Worm (Caenorhabditis elegans) whole organism, young adult: ENCODE results near the gene C05C10.7.

Experiments used
- B0035.1 ChIP-seq: sonication (generic microtip); optimal IDR thresholded peaks from 2 replicates; lab custom pipeline; 2016; ENCODE audit warnings: missing genetic modification characterization, mild to moderate bottlenecking, missing compliant biosample characterization, missing genotype, missing genetic modification reagents
- C17E4.6 ChIP-seq: fragments of 200-800 bp; sonication (Bioruptor generic); IDR thresholded peaks from 2 replicates; pipeline ENCODE4 v1.3.6; 2022; ENCODE audit warnings: missing genetic modification reagents, missing genetic modification characterization, missing compliant biosample characterization
- F10E7.11 ChIP-seq: sonication (generic microtip); optimal IDR thresholded peaks from 2 replicates; lab custom pipeline; 2017; ENCODE audit warnings: mild to moderate bottlenecking, missing genetic modification characterization, moderate library complexity, missing compliant biosample characterization
- F52B5.7 ChIP-seq: sonication (generic microtip); optimal IDR thresholded peaks from 2 replicates; lab custom pipeline; 2016; ENCODE audit warnings: mild to moderate bottlenecking, missing genetic modification characterization, missing compliant biosample characterization
- T26A5.8 ChIP-seq: sonication (generic microtip); optimal IDR thresholded peaks from 2 replicates; lab custom pipeline; 2016; ENCODE audit warnings: missing genetic modification characterization, missing compliant biosample characterization
- Y56A3A.18 ChIP-seq: fragments of 200-800 bp; sonication (Bioruptor generic); IDR thresholded peaks from 2 replicates; pipeline ENCODE4 v1.3.6; 2022; ENCODE audit warnings: missing genetic modification reagents, missing genetic modification characterization, missing compliant biosample characterization
- athp-1 ChIP-seq: sonication (generic microtip); optimal IDR thresholded peaks from 2 replicates; lab custom pipeline; 2017; ENCODE audit warnings: mild to moderate bottlenecking, missing genetic modification characterization, missing compliant biosample characterization
- attf-3 ChIP-seq: fragments of 200-800 bp; sonication (Bioruptor generic); conservative IDR thresholded peaks from 2 replicates; pipeline ENCODE4 v1.3.6; 2022; ENCODE audit warnings: missing genetic modification reagents, missing genetic modification characterization, missing compliant biosample characterization
- attf-5 ChIP-seq: fragments of 200-800 bp; sonication (Bioruptor generic); optimal IDR thresholded peaks from 2 replicates; lab custom pipeline; 2018; ENCODE audit warnings: mild to moderate bottlenecking, missing genetic modification characterization, missing compliant biosample characterization
- attf-6 ChIP-seq: fragments of 200-800 bp; sonication (Bioruptor generic); IDR thresholded peaks from 2 replicates; pipeline ENCODE4 v1.3.6; 2022; ENCODE audit warnings: missing genetic modification reagents, missing genetic modification characterization, missing compliant biosample characterization
- bed-2 ChIP-seq: fragments of 200-800 bp; sonication (Bioruptor generic); IDR thresholded peaks from 2 replicates; pipeline ENCODE4 v1.3.6; 2022; ENCODE audit warnings: missing genetic modification reagents, missing genetic modification characterization, missing compliant biosample characterization
- cebp-1 ChIP-seq, 2 experiments: fragments of 200-800 bp in 1 of 2; sonication (Bioruptor generic) in 1 of 2; sonication (generic microtip) in 1 of 2; IDR thresholded peaks in 1 of 2; optimal IDR thresholded peaks in 1 of 2; 2 replicates each; pipeline versions ENCODE4 v1.3.6 to Lab custom; 2017 to 2022; ENCODE audit warnings: missing compliant biosample characterization in 2 of 2, missing genetic modification characterization in 2 of 2, mild to moderate bottlenecking in 1 of 2, missing genetic modification reagents in 1 of 2, moderate library complexity in 1 of 2
- ceh-100 ChIP-seq: fragments of 200-800 bp; sonication (Bioruptor generic); IDR thresholded peaks from 2 replicates; pipeline ENCODE4 v1.3.6; 2022; ENCODE audit warnings: missing genetic modification reagents, missing genetic modification characterization, missing compliant biosample characterization
- ceh-27 ChIP-seq: fragments of 200-800 bp; sonication (Bioruptor generic); optimal IDR thresholded peaks from 2 replicates; lab custom pipeline; 2018; ENCODE audit warnings: mild to moderate bottlenecking, missing genetic modification characterization, moderate library complexity, missing compliant biosample characterization
- ceh-58 ChIP-seq: fragments of 200-800 bp; sonication (Bioruptor generic); IDR thresholded peaks from 2 replicates; pipeline ENCODE4 v1.3.6; 2022; ENCODE audit warnings: missing genetic modification characterization, missing compliant biosample characterization
- ceh-91 ChIP-seq: fragments of 200-800 bp; sonication (Bioruptor generic); IDR thresholded peaks from 2 replicates; pipeline ENCODE4 v1.3.6; 2022; ENCODE audit warnings: missing genetic modification reagents, missing genetic modification characterization, missing compliant biosample characterization
- die-1 ChIP-seq: sonication (generic microtip); optimal IDR thresholded peaks from 2 replicates; lab custom pipeline; 2016; ENCODE audit warnings: missing genotype, mild to moderate bottlenecking, missing genetic modification characterization, missing compliant biosample characterization
- dox-1 ChIP-seq: fragments of 200-800 bp; sonication (Bioruptor generic); IDR thresholded peaks from 2 replicates; pipeline ENCODE4 v1.3.6; 2022; ENCODE audit warnings: missing genetic modification reagents, missing genetic modification characterization, missing compliant biosample characterization
- dpff-1 ChIP-seq: sonication (generic microtip); optimal IDR thresholded peaks from 2 replicates; lab custom pipeline; 2017; ENCODE audit warnings: mild to moderate bottlenecking, missing genetic modification characterization, missing compliant biosample characterization
- efl-1 ChIP-seq: fragments of 150-350 bp; optimal IDR thresholded peaks from 2 replicates; lab custom pipeline; 2014; ENCODE audit warnings: missing biosample characterization, missing genetic modification reagents, missing genetic modification characterization
- egl-44 ChIP-seq: fragments of 200-800 bp; sonication (Bioruptor generic); IDR thresholded peaks from 2 replicates; pipeline ENCODE4 v1.3.6; 2022; ENCODE audit warnings: missing genetic modification reagents, missing genetic modification characterization, missing compliant biosample characterization
- ets-4 ChIP-seq: fragments of 200-800 bp; sonication (Bioruptor generic); optimal IDR thresholded peaks from 2 replicates; lab custom pipeline; 2018; ENCODE audit warnings: mild to moderate bottlenecking, missing genetic modification characterization, missing compliant biosample characterization
- gei-17 ChIP-seq: fragments of 200-800 bp; sonication (Bioruptor generic); optimal IDR thresholded peaks from 2 replicates; lab custom pipeline; 2018; ENCODE audit warnings: mild to moderate bottlenecking, missing genetic modification characterization, missing compliant biosample characterization
- hmg-20 ChIP-seq: fragments of 200-800 bp; sonication (Bioruptor generic); IDR thresholded peaks from 2 replicates; pipeline ENCODE4 v1.3.6; 2022; ENCODE audit warnings: missing genetic modification reagents, missing genetic modification characterization, missing compliant biosample characterization
- hrde-1 ChIP-seq: sonication (generic microtip); optimal IDR thresholded peaks from 2 replicates; lab custom pipeline; 2016; ENCODE audit warnings: missing genetic modification characterization, mild to moderate bottlenecking, missing compliant biosample characterization, moderate library complexity, missing genotype, missing genetic modification reagents, borderline replicate concordance
- hsf-1 ChIP-seq: fragments of 200-800 bp; sonication (Bioruptor generic); IDR thresholded peaks from 2 replicates; pipeline ENCODE4 v1.3.6; 2022; ENCODE audit warnings: missing genetic modification reagents, missing genetic modification characterization, missing compliant biosample characterization
- let-526 ChIP-seq: fragments of 200-800 bp; sonication (Bioruptor generic); IDR thresholded peaks from 2 replicates; pipeline ENCODE4 v1.3.6; 2022; ENCODE audit warnings: missing genetic modification reagents, missing genetic modification characterization, missing compliant biosample characterization
- lin-26 ChIP-seq: fragments of 200-800 bp; sonication (Bioruptor generic); IDR thresholded peaks from 2 replicates; pipeline ENCODE4 v1.3.6; 2022; ENCODE audit warnings: missing genetic modification reagents, missing genetic modification characterization, missing compliant biosample characterization
- lin-35 ChIP-seq, 3 experiments: fragments of 150-350 bp in 2 of 3; sonication (generic microtip) in 1 of 3; optimal IDR thresholded peaks; 2 replicates each; lab custom pipeline; 2014 to 2018; ENCODE audit warnings: missing biosample characterization in 3 of 3, missing genetic modification characterization in 3 of 3, missing genetic modification reagents in 3 of 3
- lir-1 ChIP-seq: fragments of 200-800 bp; sonication (Bioruptor generic); conservative IDR thresholded peaks from 2 replicates; pipeline ENCODE4 v1.3.6; 2022; ENCODE audit warnings: missing genetic modification reagents, missing genetic modification characterization, missing compliant biosample characterization
- nfya-1 ChIP-seq: sonication (generic microtip); optimal IDR thresholded peaks from 2 replicates; lab custom pipeline; 2017; ENCODE audit warnings: antibody characterized with exemption, missing compliant biosample characterization, missing genetic modification characterization, borderline replicate concordance; ENCODE audit not compliant: insufficient read depth
- nfyb-1 ChIP-seq: fragments of 200-800 bp; sonication (Bioruptor generic); IDR thresholded peaks from 2 replicates; pipeline ENCODE4 v1.3.6; 2022; ENCODE audit warnings: missing genetic modification reagents, missing genetic modification characterization, missing compliant biosample characterization
- nhr-27 ChIP-seq: fragments of 200-800 bp; sonication (Bioruptor generic); optimal IDR thresholded peaks from 2 replicates; lab custom pipeline; 2018; ENCODE audit warnings: mild to moderate bottlenecking, missing genetic modification characterization, moderate library complexity, missing compliant biosample characterization
- nhr-80 ChIP-seq: sonication (generic microtip); optimal IDR thresholded peaks from 2 replicates; lab custom pipeline; 2016; ENCODE audit warnings: missing genetic modification characterization, missing compliant biosample characterization
- nhr-90 ChIP-seq: sonication (generic microtip); optimal IDR thresholded peaks from 2 replicates; lab custom pipeline; 2016; ENCODE audit warnings: missing genotype, mild to moderate bottlenecking, missing genetic modification characterization, missing compliant biosample characterization
- rec-8 ChIP-seq, 2 experiments: sonication (generic microtip); optimal IDR thresholded peaks; 2 replicates each; lab custom pipeline; 2016; ENCODE audit warnings: mild to moderate bottlenecking in 2 of 2, missing genetic modification characterization in 2 of 2, missing genetic modification reagents in 2 of 2, missing genotype in 2 of 2, missing biosample characterization in 1 of 2, missing compliant biosample characterization in 1 of 2, moderate library complexity in 1 of 2
- repo-1 ChIP-seq: sonication (generic microtip); optimal IDR thresholded peaks from 2 replicates; lab custom pipeline; 2017; ENCODE audit warnings: mild to moderate bottlenecking, missing genetic modification characterization, missing compliant biosample characterization
- rpc-1 ChIP-seq, 2 experiments: fragments of 150-350 bp in 1 of 2; sonication (generic microtip) in 1 of 2; optimal IDR thresholded peaks; 2 replicates each; lab custom pipeline; 2014 to 2018; ENCODE audit warnings: missing biosample characterization in 1 of 2, missing genetic modification characterization in 1 of 2, missing genetic modification reagents in 1 of 2, missing genotype in 1 of 2
- snpc-1.3 ChIP-seq: sonication (generic microtip); optimal IDR thresholded peaks from 2 replicates; lab custom pipeline; 2017; ENCODE audit warnings: missing genetic modification characterization, mild to moderate bottlenecking, missing compliant biosample characterization, antibody characterized with exemption, moderate library complexity, missing genotype, missing genetic modification reagents; ENCODE audit not compliant: insufficient read depth
- snpc-3.4 ChIP-seq: sonication (generic microtip); optimal IDR thresholded peaks from 2 replicates; lab custom pipeline; 2017; ENCODE audit warnings: missing genetic modification characterization, mild to moderate bottlenecking, missing compliant biosample characterization, antibody characterized with exemption, moderate library complexity, missing genotype, missing genetic modification reagents
- tlf-1 ChIP-seq: fragments of 200-800 bp; sonication (Bioruptor generic); optimal IDR thresholded peaks from 2 replicates; lab custom pipeline; 2018; ENCODE audit warnings: mild to moderate bottlenecking, missing genetic modification characterization, missing compliant biosample characterization
- unc-62 ChIP-seq: fragments of 150-350 bp; optimal IDR thresholded peaks from 2 replicates; lab custom pipeline; 2014; ENCODE audit warnings: missing biosample characterization, missing genetic modification reagents, missing genetic modification characterization
- xnd-1 ChIP-seq: sonication (generic microtip); optimal IDR thresholded peaks from 2 replicates; lab custom pipeline; 2016; ENCODE audit warnings: missing genotype, missing genetic modification reagents, missing genetic modification characterization, missing compliant biosample characterization
- zfh-2 ChIP-seq: fragments of 200-800 bp; sonication (Bioruptor generic); conservative IDR thresholded peaks from 2 replicates; pipeline ENCODE4 v1.3.6; 2022; ENCODE audit warnings: missing genetic modification reagents, missing genetic modification characterization, missing compliant biosample characterization

The C05C10.7 gene

ce11 chrII:9940430-9940829, 1.7 kb upstream of the C05C10.7 start, which contains the start of gene ufd-3 (continued):
- TF ChIP-seq ceh-58 (GFP tag; lab: Robert Waterston, UW), result no peak
- TF ChIP-seq bed-2, result peak; percentile 49; the same call in 1 of the 2 replicates
- no peak for TF ChIP-seq die-1 (tag; lab: Kevin White, UChicago)
- TF ChIP-seq hsf-1 (GFP tag; lab: Robert Waterston, UW), result no peak; the same call in 1 of the 2 replicates
- peak; percentile 27 for TF ChIP-seq nhr-27 (tag; lab: Kevin White, UChicago)
- TF ChIP-seq Y56A3A.18 (GFP tag; lab: Robert Waterston, UW), result no peak
- peak; percentile 86 for TF ChIP-seq efl-1
- TF ChIP-seq nfya-1 (tag; lab: Kevin White, UChicago), result no peak
- peak; percentile 43 to 73 for TF ChIP-seq rec-8 (tag; optimal IDR thresholded peaks at IDR 0.05; lab: Kevin White, UChicago)
- TF ChIP-seq cebp-1 (GFP tag; IDR thresholded peaks at IDR 0.05; lab: Robert Waterston, UW), result no peak
- peak; percentile 63 for TF ChIP-seq cebp-1 (tag; optimal IDR thresholded peaks at IDR 0.05; lab: Kevin White, UChicago)
- peak; percentile 53 for TF ChIP-seq xnd-1 (tag; lab: Kevin White, UChicago)
- TF ChIP-seq gei-17 (GFP tag; lab: Kevin White, UChicago), result no peak
- TF ChIP-seq let-526, result no peak; the same call in 1 of the 2 replicates
- peak; percentile 58 for TF ChIP-seq snpc-3.4 (tag; lab: Kevin White, UChicago)
- peak; percentile 58 for TF ChIP-seq B0035.1
- no peak for TF ChIP-seq hmg-20 (GFP tag; lab: Robert Waterston, UW)
- peak; percentile 40 to 96 (median 44) for TF ChIP-seq lin-35 (GFP tag; optimal IDR thresholded peaks at IDR 0.05; lab: Kevin White, UChicago)
- TF ChIP-seq attf-3 (GFP tag; lab: Robert Waterston, UW), result peak; percentile 92
- TF ChIP-seq zfh-2 (GFP tag; lab: Robert Waterston, UW), result no peak
- 0 out of 2 replicates have a peak, but pooled peaks have one; percentile 30 for TF ChIP-seq lir-1 (GFP tag; lab: Robert Waterston, UW)

- TF ChIP-seq nhr-80 (tag; lab: Kevin White, UChicago), result peak; percentile 81
- 0 out of 2 replicates have a peak, but pooled peaks have one; percentile 9 for TF ChIP-seq C17E4.6 (GFP tag; lab: Robert Waterston, UW)
- no peak for TF ChIP-seq attf-6 (GFP tag; lab: Robert Waterston, UW)
- no peak for TF ChIP-seq hmg-20 (GFP tag; lab: Robert Waterston, UW)
- TF ChIP-seq F10E7.11, result no peak
- TF ChIP-seq F52B5.7 (tag; lab: Kevin White, UChicago), result no peak
- TF ChIP-seq rpc-1 (optimal IDR thresholded peaks at IDR 0.05; lab: Kevin White, UChicago), result no peak
- no peak for TF ChIP-seq rpc-1 (tag; optimal IDR thresholded peaks at IDR 0.05; lab: Kevin White, UChicago)
- TF ChIP-seq lin-35 (GFP tag; optimal IDR thresholded peaks at IDR 0.05; lab: Kevin White, UChicago), result peak in 1 of 3 experiments; percentile 25
- peak; percentile 14; the same call in 1 of the 2 replicates for TF ChIP-seq lin-26 (GFP tag; lab: Robert Waterston, UW)
- no peak for TF ChIP-seq attf-3 (GFP tag; lab: Robert Waterston, UW)
- TF ChIP-seq repo-1 (tag; lab: Kevin White, UChicago), result no peak
- TF ChIP-seq T26A5.8 (tag; lab: Kevin White, UChicago), result no peak
- TF ChIP-seq dpff-1, result no peak
- TF ChIP-seq hrde-1 (tag; lab: Kevin White, UChicago), result no peak
- TF ChIP-seq ceh-100 (GFP tag; lab: Robert Waterston, UW), result no peak
- TF ChIP-seq ceh-27 (GFP tag; lab: Kevin White, UChicago), result peak; percentile 3
- no peak for TF ChIP-seq ets-4 (GFP tag; lab: Kevin White, UChicago)
- TF ChIP-seq nhr-90 (tag; lab: Kevin White, UChicago), result peak; percentile 28
- TF ChIP-seq efl-1, result no peak
- no peak for TF ChIP-seq cebp-1 (GFP tag; IDR thresholded peaks at IDR 0.05; lab: Robert Waterston, UW)
- TF ChIP-seq cebp-1 (tag; optimal IDR thresholded peaks at IDR 0.05; lab: Kevin White, UChicago), result peak; percentile 55
- TF ChIP-seq unc-62 (GFP tag; lab: Kevin White, UChicago), result no peak
- no peak for TF ChIP-seq snpc-1.3 (tag; lab: Kevin White, UChicago)
- no peak for TF ChIP-seq ceh-91 (GFP tag; lab: Robert Waterston, UW)
- TF ChIP-seq nfyb-1 (GFP tag; lab: Robert Waterston, UW), result 0 out of 2 replicates have a peak, but pooled peaks have one; percentile 12
- TF ChIP-seq let-526, result 0 out of 2 replicates have a peak, but pooled peaks have one; percentile 59
- no peak for TF ChIP-seq athp-1
- 0 out of 2 replicates have a peak, but pooled peaks have one; percentile 9 for TF ChIP-seq lir-1 (GFP tag; lab: Robert Waterston, UW)
- TF ChIP-seq tlf-1 (GFP tag; lab: Kevin White, UChicago), result no peak
- TF ChIP-seq dox-1 (GFP tag; lab: Robert Waterston, UW), result no peak
- TF ChIP-seq egl-44, result no peak
- peak; percentile 67 for TF ChIP-seq attf-5 (GFP tag; lab: Kevin White, UChicago)
Measured at ce11 chrII:9937611-9938010, 1.2 kb downstream of the C05C10.7 start.
